Worm (Caenorhabditis elegans) whole organism, young adult: ENCODE results near the gene C50E3.7.

Experiments used
- B0019.2 ChIP-seq: fragments of 200-800 bp; sonication (Bioruptor generic); conservative IDR thresholded peaks from 2 replicates; pipeline ENCODE4 v1.3.6; 2022; ENCODE audit warnings: missing genetic modification reagents, missing genetic modification characterization, missing compliant biosample characterization
- B0336.3 ChIP-seq: fragments of 200-800 bp; sonication (Bioruptor generic); IDR thresholded peaks from 2 replicates; pipeline ENCODE4 v1.3.6; 2022; ENCODE audit warnings: missing genetic modification characterization, missing compliant biosample characterization
- D2030.7 ChIP-seq: fragments of 200-800 bp; sonication (Bioruptor generic); IDR thresholded peaks from 2 replicates; pipeline ENCODE4 v1.3.6; 2022; ENCODE audit warnings: missing genetic modification reagents, missing genetic modification characterization, missing compliant biosample characterization
- F37B4.10 ChIP-seq: fragments of 200-800 bp; sonication (Bioruptor generic); IDR thresholded peaks from 2 replicates; pipeline ENCODE4 v1.3.6; 2022; ENCODE audit warnings: missing genetic modification characterization, missing compliant biosample characterization
- F39B2.1 ChIP-seq: fragments of 200-800 bp; sonication (Bioruptor generic); IDR thresholded peaks from 2 replicates; pipeline ENCODE4 v1.3.6; 2022; ENCODE audit warnings: missing genetic modification reagents, missing genetic modification characterization, missing compliant biosample characterization
- F55B11.4 ChIP-seq: sonication (generic microtip); optimal IDR thresholded peaks from 2 replicates; lab custom pipeline; 2016; ENCODE audit warnings: missing compliant biosample characterization, missing genetic modification characterization, borderline replicate concordance; ENCODE audit not compliant: insufficient read depth
- F57C9.4 ChIP-seq: sonication (generic microtip); optimal IDR thresholded peaks from 2 replicates; lab custom pipeline; 2017; ENCODE audit warnings: mild to moderate bottlenecking, missing genetic modification characterization, missing compliant biosample characterization
- K11D2.4 ChIP-seq: fragments of 200-800 bp; sonication (Bioruptor generic); IDR thresholded peaks from 2 replicates; pipeline ENCODE4 v1.3.6; 2022; ENCODE audit warnings: missing genetic modification reagents, missing genetic modification characterization, missing compliant biosample characterization
- T26A5.8 ChIP-seq: sonication (generic microtip); optimal IDR thresholded peaks from 2 replicates; lab custom pipeline; 2016; ENCODE audit warnings: missing genetic modification characterization, missing compliant biosample characterization
- akir-1 ChIP-seq: fragments of 200-800 bp; sonication (Bioruptor generic); optimal IDR thresholded peaks from 2 replicates; lab custom pipeline; 2018; ENCODE audit warnings: mild to moderate bottlenecking, missing genetic modification characterization, moderate library complexity, missing compliant biosample characterization
- athp-1 ChIP-seq: sonication (generic microtip); optimal IDR thresholded peaks from 2 replicates; lab custom pipeline; 2017; ENCODE audit warnings: mild to moderate bottlenecking, missing genetic modification characterization, missing compliant biosample characterization
- attf-5 ChIP-seq: fragments of 200-800 bp; sonication (Bioruptor generic); optimal IDR thresholded peaks from 2 replicates; lab custom pipeline; 2018; ENCODE audit warnings: mild to moderate bottlenecking, missing genetic modification characterization, missing compliant biosample characterization
- cebp-1 ChIP-seq, 2 experiments: fragments of 200-800 bp in 1 of 2; sonication (Bioruptor generic) in 1 of 2; sonication (generic microtip) in 1 of 2; IDR thresholded peaks in 1 of 2; optimal IDR thresholded peaks in 1 of 2; 2 replicates each; pipeline versions ENCODE4 v1.3.6 to Lab custom; 2017 to 2022; ENCODE audit warnings: missing compliant biosample characterization in 2 of 2, missing genetic modification characterization in 2 of 2, mild to moderate bottlenecking in 1 of 2, missing genetic modification reagents in 1 of 2, moderate library complexity in 1 of 2
- ceh-58 ChIP-seq: fragments of 200-800 bp; sonication (Bioruptor generic); IDR thresholded peaks from 2 replicates; pipeline ENCODE4 v1.3.6; 2022; ENCODE audit warnings: missing genetic modification characterization, missing compliant biosample characterization
- die-1 ChIP-seq: sonication (generic microtip); optimal IDR thresholded peaks from 2 replicates; lab custom pipeline; 2016; ENCODE audit warnings: missing genotype, mild to moderate bottlenecking, missing genetic modification characterization, missing compliant biosample characterization
- dox-1 ChIP-seq: fragments of 200-800 bp; sonication (Bioruptor generic); IDR thresholded peaks from 2 replicates; pipeline ENCODE4 v1.3.6; 2022; ENCODE audit warnings: missing genetic modification reagents, missing genetic modification characterization, missing compliant biosample characterization
- efl-1 ChIP-seq: fragments of 150-350 bp; optimal IDR thresholded peaks from 2 replicates; lab custom pipeline; 2014; ENCODE audit warnings: missing biosample characterization, missing genetic modification reagents, missing genetic modification characterization
- ekl-4 ChIP-seq: fragments of 200-800 bp; sonication (Bioruptor generic); IDR thresholded peaks from 2 replicates; pipeline ENCODE4 v1.3.6; 2022; ENCODE audit warnings: missing genetic modification reagents, missing genetic modification characterization, missing compliant biosample characterization
- hmg-1.2 ChIP-seq: fragments of 200-800 bp; sonication (Bioruptor generic); IDR thresholded peaks from 2 replicates; pipeline ENCODE4 v1.3.6; 2022; ENCODE audit warnings: missing genetic modification reagents, missing genetic modification characterization, missing compliant biosample characterization
- lin-35 ChIP-seq, 3 experiments: fragments of 150-350 bp in 2 of 3; sonication (generic microtip) in 1 of 3; optimal IDR thresholded peaks; 2 replicates each; lab custom pipeline; 2014 to 2018; ENCODE audit warnings: missing biosample characterization in 3 of 3, missing genetic modification characterization in 3 of 3, missing genetic modification reagents in 3 of 3
- lin-40 ChIP-seq: sonication (generic microtip); optimal IDR thresholded peaks from 2 replicates; lab custom pipeline; 2016; ENCODE audit warnings: missing genetic modification characterization, mild to moderate bottlenecking, missing compliant biosample characterization, missing genotype, missing genetic modification reagents
- lin-54 ChIP-seq: fragments of 200-800 bp; sonication (Bioruptor generic); optimal IDR thresholded peaks from 2 replicates; lab custom pipeline; 2018; ENCODE audit warnings: mild to moderate bottlenecking, missing genetic modification characterization, missing compliant biosample characterization
- lsl-1 ChIP-seq: fragments of 200-800 bp; sonication (Bioruptor generic); optimal IDR thresholded peaks from 2 replicates; lab custom pipeline; 2018; ENCODE audit warnings: mild to moderate bottlenecking, missing genetic modification characterization, moderate library complexity, missing compliant biosample characterization
- lsy-27 ChIP-seq: sonication (generic microtip); optimal IDR thresholded peaks from 2 replicates; lab custom pipeline; 2017; ENCODE audit warnings: missing genetic modification characterization, mild to moderate bottlenecking, missing compliant biosample characterization, antibody characterized with exemption, missing genotype, borderline replicate concordance; ENCODE audit not compliant: insufficient read depth
- madf-6 ChIP-seq: fragments of 200-800 bp; sonication (Bioruptor generic); IDR thresholded peaks from 2 replicates; pipeline ENCODE4 v1.3.6; 2022; ENCODE audit warnings: missing genetic modification reagents, missing genetic modification characterization, missing compliant biosample characterization
- mcd-1 ChIP-seq: fragments of 200-800 bp; sonication (Bioruptor generic); IDR thresholded peaks from 2 replicates; pipeline ENCODE4 v1.3.6; 2022; ENCODE audit warnings: missing genetic modification reagents, missing genetic modification characterization, missing compliant biosample characterization
- nhr-27 ChIP-seq: fragments of 200-800 bp; sonication (Bioruptor generic); optimal IDR thresholded peaks from 2 replicates; lab custom pipeline; 2018; ENCODE audit warnings: mild to moderate bottlenecking, missing genetic modification characterization, moderate library complexity, missing compliant biosample characterization
- nhr-90 ChIP-seq: sonication (generic microtip); optimal IDR thresholded peaks from 2 replicates; lab custom pipeline; 2016; ENCODE audit warnings: missing genotype, mild to moderate bottlenecking, missing genetic modification characterization, missing compliant biosample characterization
- pbrm-1 ChIP-seq: fragments of 200-800 bp; sonication (Bioruptor generic); IDR thresholded peaks from 2 replicates; pipeline ENCODE4 v1.3.6; 2022; ENCODE audit warnings: missing genetic modification reagents, missing genetic modification characterization, missing compliant biosample characterization
- rcor-1 ChIP-seq: fragments of 200-800 bp; sonication (Bioruptor generic); IDR thresholded peaks from 2 replicates; pipeline ENCODE4 v1.3.6; 2022; ENCODE audit warnings: missing genetic modification reagents, missing genetic modification characterization, missing compliant biosample characterization
- repo-1 ChIP-seq: sonication (generic microtip); optimal IDR thresholded peaks from 2 replicates; lab custom pipeline; 2017; ENCODE audit warnings: mild to moderate bottlenecking, missing genetic modification characterization, missing compliant biosample characterization
- sdz-38 ChIP-seq: sonication (generic microtip); optimal IDR thresholded peaks from 2 replicates; lab custom pipeline; 2016; ENCODE audit warnings: missing genotype, missing genetic modification characterization, missing compliant biosample characterization
- snpc-3.4 ChIP-seq: sonication (generic microtip); optimal IDR thresholded peaks from 2 replicates; lab custom pipeline; 2017; ENCODE audit warnings: missing genetic modification characterization, mild to moderate bottlenecking, missing compliant biosample characterization, antibody characterized with exemption, moderate library complexity, missing genotype, missing genetic modification reagents
- snpc-4 ChIP-seq, 5 experiments: fragments of 150-350 bp in 1 of 5; sonication (generic microtip) in 4 of 5; optimal IDR thresholded peaks; 2 replicates each; lab custom pipeline; 2014 to 2018; ENCODE audit warnings: missing genetic modification characterization in 5 of 5, missing biosample characterization in 3 of 5, antibody characterized with exemption in 2 of 5, mild to moderate bottlenecking in 2 of 5, missing compliant biosample characterization in 2 of 5, missing genotype in 2 of 5, moderate library complexity in 2 of 5, missing genetic modification reagents in 1 of 5
- tbp1 ChIP-seq: fragments of 200-800 bp; sonication (Bioruptor generic); optimal IDR thresholded peaks from 2 replicates; lab custom pipeline; 2018; ENCODE audit warnings: mild to moderate bottlenecking, missing genetic modification characterization, missing compliant biosample characterization
- ztf-18 ChIP-seq: sonication (generic microtip); optimal IDR thresholded peaks from 2 replicates; lab custom pipeline; 2016; ENCODE audit warnings: missing genotype, mild to moderate bottlenecking, missing genetic modification characterization, missing compliant biosample characterization
- ztf-22 ChIP-seq: fragments of 200-800 bp; sonication (Bioruptor generic); optimal IDR thresholded peaks from 2 replicates; lab custom pipeline; 2018; ENCODE audit warnings: mild to moderate bottlenecking, missing genetic modification characterization, moderate library complexity, missing compliant biosample characterization

The C50E3.7 gene

DNA sequence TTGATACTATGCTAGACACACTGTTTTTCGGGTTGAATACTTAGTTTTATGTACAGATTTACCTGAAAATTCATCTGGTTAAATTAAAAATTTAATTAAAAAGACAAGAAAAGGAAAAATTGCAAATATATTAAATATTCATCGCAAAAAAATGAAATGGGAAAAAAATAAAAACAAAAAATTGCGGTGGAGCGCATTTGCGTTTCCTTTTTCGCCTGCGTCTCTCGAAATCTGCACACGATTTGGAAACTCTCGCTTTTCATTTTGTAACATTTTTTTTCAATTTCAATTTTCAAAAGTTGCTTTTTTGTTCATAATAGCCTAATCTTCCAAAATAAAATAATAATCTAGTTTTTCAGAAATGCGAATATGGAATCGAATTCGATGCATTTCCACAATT, 10.5 kb downstream of the C50E3.7 start, which contains the start of the genes F19F10.11 and C50E3.5 (continued):
- TF ChIP-seq F57C9.4 (tag; lab: Kevin White, UChicago) (no peak), nhr-90 (tag; lab: Kevin White, UChicago) (no peak), mcd-1 (peak; percentile 95), F37B4.10 (GFP tag; lab: Robert Waterston, UW) (no peak), lin-54 (peak; percentile 30), tbp1 (GFP tag; lab: Kevin White, UChicago) (no peak), lsl-1 (peak; percentile 28), ztf-22 (GFP tag; lab: Kevin White, UChicago) (no peak), K11D2.4 (GFP tag; lab: Robert Waterston, UW) (no peak), snpc-4 (GFP tag; optimal IDR thresholded peaks at IDR 0.05; lab: Kevin White, UChicago) (no peak), snpc-4 (tag; optimal IDR thresholded peaks at IDR 0.05; lab: Kevin White, UChicago) (peak in 3 of 4 experiments; percentile 12 to 34 (median 18))

DNA sequence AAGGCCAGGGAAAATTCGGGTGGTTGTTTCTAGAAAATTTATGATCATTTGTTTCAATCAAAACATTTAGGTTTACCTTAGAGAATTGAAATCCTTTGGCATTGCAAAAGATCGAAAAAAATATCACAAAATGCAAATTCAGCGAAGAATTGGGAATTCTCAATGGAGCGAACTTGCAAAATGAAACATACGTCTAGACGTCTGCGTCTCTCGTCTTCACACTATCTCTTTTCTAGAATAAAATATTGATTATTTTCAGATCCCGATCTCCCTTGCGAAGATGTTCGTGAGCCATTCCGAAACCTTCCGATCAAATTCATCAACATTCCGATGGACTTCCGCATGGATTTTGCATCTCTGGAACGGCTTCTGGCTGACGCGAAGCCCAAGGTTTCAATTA, 17.8 kb downstream of the C50E3.7 start, which contains the start of gene ets-6:
TSS of gene ets-6 (minus strand) at position 169 of the 400 bp plus-strand sequence.
- no peak for TF ChIP-seq sdz-38 (tag; lab: Kevin White, UChicago)
- TF ChIP-seq nhr-27 (tag; lab: Kevin White, UChicago): no peak
- TF ChIP-seq efl-1 (GFP tag; lab: Kevin White, UChicago): peak; percentile 10
- TF ChIP-seq F55B11.4 (tag; lab: Kevin White, UChicago): no peak
- no peak for TF ChIP-seq ceh-58 (GFP tag; lab: Robert Waterston, UW)
- no peak for TF ChIP-seq die-1 (tag; lab: Kevin White, UChicago)
- TF ChIP-seq madf-6 (GFP tag; lab: Robert Waterston, UW): peak; percentile 45; the same call in 1 of the 2 replicates
- peak; percentile 78 for TF ChIP-seq attf-5 (GFP tag; lab: Kevin White, UChicago)
- TF ChIP-seq F39B2.1 (GFP tag; lab: Robert Waterston, UW): no peak
- peak; percentile 25; the same call in 1 of the 2 replicates for TF ChIP-seq ekl-4 (GFP tag; lab: Robert Waterston, UW)
- TF ChIP-seq B0336.3: 0 out of 2 replicates have a peak, but pooled peaks have one; percentile 10
- TF ChIP-seq repo-1 (tag; lab: Kevin White, UChicago): no peak
- no peak for TF ChIP-seq B0019.2 (GFP tag; lab: Robert Waterston, UW)
- TF ChIP-seq snpc-3.4 (tag; lab: Kevin White, UChicago): peak; percentile 17
- no peak for TF ChIP-seq lin-35 (GFP tag; optimal IDR thresholded peaks at IDR 0.05; lab: Kevin White, UChicago)
- TF ChIP-seq akir-1: no peak
- peak; percentile 56 for TF ChIP-seq dox-1
- TF ChIP-seq cebp-1 (GFP tag; IDR thresholded peaks at IDR 0.05; lab: Robert Waterston, UW): no peak
- TF ChIP-seq cebp-1 (tag; optimal IDR thresholded peaks at IDR 0.05; lab: Kevin White, UChicago): peak; percentile 17
- peak; percentile 61 for TF ChIP-seq rcor-1 (GFP tag; lab: Robert Waterston, UW)
- TF ChIP-seq tbp1 (GFP tag; lab: Kevin White, UChicago): peak; percentile 4
- TF ChIP-seq lsy-27 (tag; lab: Kevin White, UChicago): no peak
- no peak for TF ChIP-seq T26A5.8
- peak; percentile 65 for TF ChIP-seq ztf-18
- peak; percentile 21 for TF ChIP-seq lin-40
- peak; percentile 91 for TF ChIP-seq hmg-1.2
- peak; percentile 93 for TF ChIP-seq mcd-1
- peak; percentile 14 for TF ChIP-seq athp-1 (tag; lab: Kevin White, UChicago)
- peak; percentile 33 for TF ChIP-seq lsl-1
- TF ChIP-seq lin-54: peak; percentile 22
- no peak for TF ChIP-seq pbrm-1 (GFP tag; lab: Robert Waterston, UW)
- TF ChIP-seq D2030.7 (GFP tag; lab: Robert Waterston, UW): peak; percentile 34; the same call in 1 of the 2 replicates
